Fruit fly (Drosophila melanogaster) whole organism, embryonic: ENCODE measurements around the gene E2f1.
A peak's percentile ranks its signal among the peaks of the same experiment; 100 is the strongest.

Experiments used
- ATbp ChIP-seq: fragments of 200-800 bp; sonication (Bioruptor generic); optimal IDR thresholded peaks from 2 replicates; lab custom pipeline; 2017; ENCODE audit warnings: missing biosample characterization, mild to moderate bottlenecking, missing genetic modification characterization, missing genetic modification reagents
- BEAF-32 ChIP-seq: fragments of 200-800 bp; sonication (Bioruptor generic); optimal IDR thresholded peaks from 3 replicates; lab custom pipeline; 2017; ENCODE audit warnings: missing biosample characterization, missing genetic modification characterization, mild to moderate bottlenecking, moderate library complexity, missing genetic modification reagents
- BtbVII ChIP-seq: fragments of 200-800 bp; sonication (Bioruptor generic); optimal IDR thresholded peaks from 3 replicates; lab custom pipeline; 2017; ENCODE audit warnings: missing biosample characterization, mild to moderate bottlenecking, missing genetic modification characterization
- CG10209 ChIP-seq: fragments of 200-800 bp; sonication (Bioruptor generic); optimal IDR thresholded peaks from 3 replicates; lab custom pipeline; 2017; ENCODE audit warnings: missing biosample characterization, mild to moderate bottlenecking, missing genetic modification characterization, missing genetic modification reagents
- CG1024 ChIP-seq: fragments of 200-800 bp; sonication (Bioruptor generic); IDR thresholded peaks from 2 replicates; pipeline ENCODE4 v1.3.6; 2022; ENCODE audit warnings: missing biosample characterization, missing genetic modification characterization
- CG10366 ChIP-seq: fragments of 200-800 bp; sonication (Bioruptor generic); IDR thresholded peaks from 2 replicates; pipeline ENCODE4 v1.3.6; 2022; ENCODE audit warnings: missing biosample characterization, missing genetic modification characterization
- CG10431 ChIP-seq: fragments of 200-800 bp; sonication (Bioruptor generic); optimal IDR thresholded peaks from 3 replicates; lab custom pipeline; 2018; ENCODE audit warnings: missing biosample characterization, mild to moderate bottlenecking, missing genetic modification characterization
- CG12219 ChIP-seq: fragments of 200-800 bp; sonication (Bioruptor generic); optimal IDR thresholded peaks from 3 replicates; lab custom pipeline; 2018; ENCODE audit warnings: missing biosample characterization, mild to moderate bottlenecking, missing genetic modification characterization
- CG12769 ChIP-seq: fragments of 200-800 bp; sonication (Bioruptor generic); optimal IDR thresholded peaks from 2 replicates; lab custom pipeline; 2019; ENCODE audit warnings: missing biosample characterization, mild to moderate bottlenecking, missing genetic modification characterization, moderate library complexity
- CG14441 ChIP-seq: fragments of 200-800 bp; sonication (Bioruptor generic); IDR thresholded peaks from 2 replicates; pipeline ENCODE4 v1.3.6; 2022; ENCODE audit warnings: missing biosample characterization, missing genetic modification characterization
- CG16779 ChIP-seq: fragments of 200-800 bp; sonication (Bioruptor generic); IDR thresholded peaks from 2 replicates; pipeline ENCODE4 v1.3.6; 2022; ENCODE audit warnings: missing biosample characterization, missing genetic modification characterization
- CG17361 ChIP-seq: fragments of 200-800 bp; sonication (Bioruptor generic); IDR thresholded peaks from 3 replicates; pipeline ENCODE4 v1.3.6; 2022; ENCODE audit warnings: missing biosample characterization, missing genetic modification characterization
- CG18011 ChIP-seq: fragments of 200-800 bp; sonication (Bioruptor generic); optimal IDR thresholded peaks from 2 replicates; lab custom pipeline; 2017; ENCODE audit warnings: missing biosample characterization, missing genetic modification characterization, mild to moderate bottlenecking, moderate library complexity, missing genotype
- CG2678 ChIP-seq: fragments of 200-800 bp; sonication (Bioruptor generic); optimal IDR thresholded peaks from 3 replicates; lab custom pipeline; 2019; ENCODE audit warnings: missing biosample characterization, mild to moderate bottlenecking, missing genetic modification characterization, moderate library complexity
- CG3281 ChIP-seq: fragments of 200-800 bp; sonication (Bioruptor generic); optimal IDR thresholded peaks from 3 replicates; lab custom pipeline; 2017; ENCODE audit warnings: missing biosample characterization, mild to moderate bottlenecking, missing genetic modification characterization
- CG3847 ChIP-seq: fragments of 200-800 bp; sonication (Bioruptor generic); IDR thresholded peaks from 2 replicates; pipeline ENCODE4 v1.3.6; 2022; ENCODE audit warnings: missing biosample characterization, missing genetic modification characterization
- CG4404 ChIP-seq: fragments of 200-800 bp; sonication (Bioruptor generic); IDR thresholded peaks from 2 replicates; pipeline ENCODE4 v1.3.6; 2022; ENCODE audit warnings: missing biosample characterization, missing genetic modification characterization
- CG4730 ChIP-seq: fragments of 200-800 bp; sonication (Bioruptor generic); IDR thresholded peaks from 2 replicates; pipeline ENCODE4 v1.3.6; 2022; ENCODE audit warnings: missing biosample characterization, missing genetic modification characterization
- CG5180 ChIP-seq: fragments of 200-800 bp; sonication (Bioruptor generic); optimal IDR thresholded peaks from 3 replicates; lab custom pipeline; 2017; ENCODE audit warnings: missing biosample characterization, missing genetic modification characterization, mild to moderate bottlenecking, moderate library complexity, missing genetic modification reagents
- CG6813 ChIP-seq: fragments of 200-800 bp; sonication (Bioruptor generic); optimal IDR thresholded peaks from 2 replicates; lab custom pipeline; 2017; ENCODE audit warnings: missing biosample characterization, missing genetic modification characterization, mild to moderate bottlenecking, moderate library complexity, missing genetic modification reagents
- CG7271 ChIP-seq: fragments of 200-800 bp; sonication (Bioruptor generic); optimal IDR thresholded peaks from 2 replicates; lab custom pipeline; 2018; ENCODE audit warnings: missing biosample characterization, mild to moderate bottlenecking, missing genetic modification characterization, moderate library complexity
- CG7357 ChIP-seq: fragments of 200-800 bp; sonication (Bioruptor generic); IDR thresholded peaks from 3 replicates; pipeline ENCODE4 v1.3.6; 2022; ENCODE audit warnings: missing biosample characterization, missing genetic modification characterization
- Dbx ChIP-seq: fragments of 200-800 bp; sonication (Bioruptor generic); IDR thresholded peaks from 3 replicates; pipeline ENCODE4 v1.3.6; 2022; ENCODE audit warnings: missing biosample characterization, missing genetic modification characterization
- Dp ChIP-seq: fragments of 200-800 bp; sonication (Bioruptor generic); optimal IDR thresholded peaks from 2 replicates; lab custom pipeline; 2018; ENCODE audit warnings: missing biosample characterization, mild to moderate bottlenecking, missing genetic modification characterization, moderate library complexity
- HHEX ChIP-seq: fragments of 200-800 bp; sonication (Bioruptor generic); optimal IDR thresholded peaks from 3 replicates; lab custom pipeline; 2017; ENCODE audit warnings: missing biosample characterization, mild to moderate bottlenecking, missing genetic modification characterization, missing genetic modification reagents
- Lpt ChIP-seq: fragments of >200 bp; optimal IDR thresholded peaks from 2 replicates; lab custom pipeline; 2018; ENCODE audit warnings: missing biosample characterization, missing genetic modification characterization
- Myb ChIP-seq: fragments of 200-800 bp; sonication (Bioruptor generic); optimal IDR thresholded peaks from 2 replicates; lab custom pipeline; 2016; ENCODE audit warnings: missing biosample characterization, missing genetic modification characterization
- NC2α ChIP-seq: fragments of 200-800 bp; sonication (Bioruptor generic); optimal IDR thresholded peaks from 2 replicates; lab custom pipeline; 2016; ENCODE audit warnings: missing biosample characterization, missing genetic modification characterization
- Ravus ChIP-seq: fragments of 200-800 bp; sonication (Bioruptor generic); IDR thresholded peaks from 2 replicates; pipeline ENCODE4 v1.3.6; 2022; ENCODE audit warnings: missing biosample characterization, missing genetic modification characterization
- Rx ChIP-seq: fragments of 200-800 bp; sonication (Bioruptor generic); IDR thresholded peaks from 2 replicates; pipeline ENCODE4 v1.3.6; 2022; ENCODE audit warnings: missing biosample characterization, missing genetic modification characterization
- Scr ChIP-seq: fragments of 200-800 bp; sonication (Bioruptor generic); IDR thresholded peaks from 2 replicates; pipeline ENCODE4 v1.3.6; 2022; ENCODE audit warnings: missing biosample characterization, missing genetic modification characterization; ENCODE audit not compliant: partially characterized antibody
- Taf1 ChIP-seq: fragments of 200-800 bp; sonication (Bioruptor generic); IDR thresholded peaks from 2 replicates; pipeline ENCODE4 v1.3.6; 2022; ENCODE audit warnings: missing biosample characterization, missing genetic modification characterization
- Tbp ChIP-seq: fragments of >200 bp; optimal IDR thresholded peaks from 2 replicates; lab custom pipeline; 2018; ENCODE audit warnings: missing biosample characterization, missing genetic modification characterization
- cg ChIP-seq: fragments of 200-800 bp; sonication (Bioruptor generic); optimal IDR thresholded peaks from 3 replicates; lab custom pipeline; 2019; ENCODE audit warnings: missing biosample characterization, mild to moderate bottlenecking, missing genetic modification characterization, moderate library complexity
- crol ChIP-seq: fragments of 200-800 bp; sonication (Bioruptor generic); IDR thresholded peaks from 2 replicates; pipeline ENCODE4 v1.3.6; 2022; ENCODE audit warnings: missing biosample characterization, missing genetic modification characterization
- dysf ChIP-seq: fragments of 200-800 bp; sonication (Bioruptor generic); IDR thresholded peaks from 3 replicates; pipeline ENCODE4 v1.3.6; 2022; ENCODE audit warnings: missing biosample characterization, missing genetic modification characterization
- grn ChIP-seq: fragments of 200-800 bp; sonication (Bioruptor generic); optimal IDR thresholded peaks from 3 replicates; lab custom pipeline; 2017; ENCODE audit warnings: missing biosample characterization, missing genetic modification characterization
- gt ChIP-seq: fragments of 200-800 bp; sonication (Bioruptor generic); IDR thresholded peaks from 2 replicates; pipeline ENCODE4 v1.3.6; 2022; ENCODE audit warnings: missing biosample characterization, missing genetic modification characterization
- nom ChIP-seq: fragments of 200-800 bp; sonication (Bioruptor generic); optimal IDR thresholded peaks from 2 replicates; lab custom pipeline; 2017; ENCODE audit warnings: missing biosample characterization, missing genetic modification characterization, mild to moderate bottlenecking, moderate library complexity, missing genetic modification reagents
- odd ChIP-seq: fragments of 200-800 bp; sonication (Bioruptor generic); optimal IDR thresholded peaks from 2 replicates; lab custom pipeline; 2017; ENCODE audit warnings: missing biosample characterization, mild to moderate bottlenecking, missing genetic modification characterization
- org-1 ChIP-seq: fragments of 200-800 bp; sonication (Bioruptor generic); optimal IDR thresholded peaks from 2 replicates; lab custom pipeline; 2017; ENCODE audit warnings: missing biosample characterization, missing genetic modification characterization
- pros ChIP-seq: fragments of 200-800 bp; sonication (Bioruptor generic); optimal IDR thresholded peaks from 3 replicates; lab custom pipeline; 2019; ENCODE audit warnings: missing biosample characterization, mild to moderate bottlenecking, missing genetic modification characterization, moderate library complexity
- repo ChIP-seq: fragments of 200-800 bp; sonication (Bioruptor generic); optimal IDR thresholded peaks from 2 replicates; lab custom pipeline; 2016; ENCODE audit warnings: missing biosample characterization, missing genetic modification characterization
- rib ChIP-seq: fragments of 200-800 bp; sonication (Bioruptor generic); IDR thresholded peaks from 2 replicates; pipeline ENCODE4 v1.3.6; 2022; ENCODE audit warnings: missing biosample characterization, missing genetic modification characterization
- run ChIP-seq: fragments of 200-800 bp; sonication (Bioruptor generic); optimal IDR thresholded peaks from 3 replicates; lab custom pipeline; 2018; ENCODE audit warnings: missing biosample characterization, mild to moderate bottlenecking, missing genetic modification characterization
- sim ChIP-seq: fragments of 200-800 bp; sonication (Bioruptor generic); IDR thresholded peaks from 2 replicates; pipeline ENCODE4 v1.3.6; 2022; ENCODE audit warnings: missing biosample characterization, missing genetic modification characterization
- slbo ChIP-seq: fragments of 200-800 bp; sonication (Bioruptor generic); IDR thresholded peaks from 2 replicates; pipeline ENCODE4 v1.3.6; 2022; ENCODE audit warnings: missing biosample characterization, missing genetic modification characterization
- slp2 ChIP-seq: fragments of 200-800 bp; sonication (Bioruptor generic); optimal IDR thresholded peaks from 2 replicates; lab custom pipeline; 2016; ENCODE audit warnings: missing biosample characterization, missing genetic modification characterization
- sob ChIP-seq: fragments of 200-800 bp; sonication (Bioruptor generic); IDR thresholded peaks from 2 replicates; pipeline ENCODE4 v1.3.6; 2022; ENCODE audit warnings: missing biosample characterization, missing genetic modification characterization
- unc-4 ChIP-seq: fragments of 200-800 bp; sonication (Bioruptor generic); IDR thresholded peaks from 2 replicates; pipeline ENCODE4 v1.3.6; 2022; ENCODE audit warnings: missing biosample characterization, missing genetic modification characterization; ENCODE audit not compliant: partially characterized antibody
- wor ChIP-seq: fragments of 200-800 bp; sonication (Bioruptor generic); IDR thresholded peaks from 2 replicates; pipeline ENCODE4 v1.3.6; 2022; ENCODE audit warnings: missing biosample characterization, missing genetic modification characterization

The E2f1 gene

DNA sequence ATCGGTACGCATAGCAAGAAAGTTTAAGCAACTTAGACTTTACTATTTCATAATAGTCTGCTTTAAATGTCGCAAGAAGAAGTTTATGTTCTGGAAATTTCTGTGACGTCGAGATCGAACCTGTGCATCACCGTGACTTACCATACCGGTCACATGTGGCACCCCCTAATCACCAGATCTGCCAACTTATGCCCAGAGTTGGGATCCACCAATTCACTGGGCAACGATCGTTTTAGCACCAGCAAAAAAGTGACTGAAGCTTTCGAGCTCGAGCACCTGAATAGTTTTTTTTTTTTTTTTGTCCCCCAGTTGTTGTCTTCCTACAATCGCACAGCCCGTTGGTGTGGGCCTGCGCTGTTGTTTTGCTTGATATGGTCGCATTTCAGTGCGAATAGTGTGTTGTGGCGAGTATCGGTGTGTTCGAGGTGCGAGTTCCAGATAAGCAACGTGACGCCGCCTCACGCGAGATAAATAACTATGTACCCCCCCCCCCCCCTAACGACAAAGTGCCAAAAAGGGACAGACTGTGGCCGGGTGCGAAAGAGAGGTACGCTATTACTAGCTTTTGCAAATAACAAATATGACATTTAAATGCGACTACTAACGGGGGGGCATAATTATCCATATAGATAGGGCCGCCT, 76.3 kb downstream of the E2f1 start (continued):
- TF ChIP-seq rib (GFP tag; lab: Robert Waterston, UW) (peak; percentile 81), wor (no peak), CG10431 (GFP tag; lab: Kevin White, UChicago) (no peak), Rx (GFP tag; lab: Robert Waterston, UW) (no peak), gt (GFP tag; lab: Robert Waterston, UW) (no peak), CG7357 (GFP tag; lab: Robert Waterston, UW) (no peak), CG17361 (no peak), BEAF-32 (no peak), CG3847 (0 out of 2 replicates have a peak, but pooled peaks have one; percentile 14), Lpt (GFP tag; lab: Kevin White, UChicago) (no peak), org-1 (GFP tag; lab: Kevin White, UChicago) (no peak), CG10366 (GFP tag; lab: Robert Waterston, UW) (no peak), repo (no peak), pros (GFP tag; lab: Kevin White, UChicago) (no peak), unc-4 (GFP tag; lab: Robert Waterston, UW) (no peak), CG3281 (GFP tag; lab: Kevin White, UChicago) (peak; percentile 16), NC2α (GFP tag; lab: Kevin White, UChicago) (no peak), CG12769 (peak; percentile 45), Ravus (no peak), run (no peak), Tbp (no peak), CG4404 (GFP tag; lab: Robert Waterston, UW) (no peak), CG6813 (peak; percentile 18), grn (GFP tag; lab: Kevin White, UChicago) (no peak), CG18011 (GFP tag; lab: Kevin White, UChicago) (no peak), dysf (GFP tag; lab: Robert Waterston, UW) (no peak; the same call in 2 of the 3 replicates), CG2678 (tag; lab: Kevin White, UChicago) (peak; percentile 19), slbo (0 out of 2 replicates have a peak, but pooled peaks have one; percentile 29), crol (peak; percentile 77), sim (GFP tag; lab: Robert Waterston, UW) (no peak), CG10209 (GFP tag; lab: Kevin White, UChicago) (no peak), CG5180 (GFP tag; lab: Kevin White, UChicago) (no peak), CG7271 (tag; lab: Kevin White, UChicago) (no peak), cg (GFP tag; lab: Kevin White, UChicago) (no peak), Dbx (GFP tag; lab: Robert Waterston, UW) (0 out of 3 replicates have a peak, but pooled peaks have one; percentile 42), CG1024 (GFP tag; lab: Robert Waterston, UW) (no peak), CG12219 (GFP tag; lab: Kevin White, UChicago) (no peak), sob (no peak), BtbVII (no peak), odd (GFP tag; lab: Kevin White, UChicago) (no peak), Taf1 (GFP tag; lab: Robert Waterston, UW) (no peak), CG4730 (GFP tag; lab: Robert Waterston, UW) (no peak), Dp (no peak), ATbp (GFP tag; lab: Kevin White, UChicago) (no peak), HHEX (GFP tag; lab: Kevin White, UChicago) (peak; percentile 15), CG16779 (GFP tag; lab: Robert Waterston, UW) (no peak), slp2 (GFP tag; lab: Kevin White, UChicago) (no peak), Myb (GFP tag; lab: Kevin White, UChicago) (no peak), nom (GFP tag; lab: Kevin White, UChicago) (no peak), CG14441 (GFP tag; lab: Robert Waterston, UW) (no peak), Scr (GFP tag; lab: Robert Waterston, UW) (no peak)
